Worm (Caenorhabditis elegans): ENCODE measurements around the gene sfxn-5.

DNA sequence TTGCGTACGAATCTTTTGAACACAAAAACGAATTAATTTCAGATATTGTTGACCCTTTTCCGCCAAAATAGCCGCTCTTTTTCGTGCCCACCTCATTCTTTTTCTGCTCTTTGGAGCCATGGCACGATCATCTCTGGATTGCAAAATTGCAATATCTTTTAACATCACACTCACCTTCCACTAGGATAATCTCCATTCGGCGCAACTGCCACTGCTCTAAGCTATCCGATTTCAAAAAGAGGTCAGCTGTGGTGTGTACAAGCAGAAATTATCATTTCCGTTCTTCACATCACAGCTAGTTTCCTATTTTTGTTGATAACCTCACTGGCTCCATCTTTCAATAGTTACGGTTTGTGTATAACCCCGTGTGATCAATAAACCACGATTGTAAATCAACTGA is 21.8 kb upstream of the sfxn-5 start:
- TF ChIP-seq him-1 (tag; optimal IDR thresholded peaks at IDR 0.05) (no peak), dao-5 (tag; optimal IDR thresholded peaks at IDR 0.05) (no peak), W03F9.2 (tag; optimal IDR thresholded peaks at IDR 0.05) (no peak)
